Worm (Caenorhabditis elegans): ENCODE data around the gene srj-37.

ce11 chrV:638328-638727 lies at the start of gene srj-37:
- TF ChIP-seq tab-1 (GFP tag; IDR thresholded peaks at IDR 0.05) (no peak), ztf-23 (GFP tag; IDR thresholded peaks at IDR 0.05) (no peak), ztf-29 (GFP tag; IDR thresholded peaks at IDR 0.05) (no peak), ref-1 (GFP tag; conservative IDR thresholded peaks at IDR 0.05) (no peak), flt-1 (GFP tag; IDR thresholded peaks at IDR 0.05) (no peak), med-1 (GFP tag; optimal IDR thresholded peaks at IDR 0.05; ENCODE audit: insufficient read depth) (no peak), klf-2 (GFP tag; conservative IDR thresholded peaks at IDR 0.05) (no peak), cog-1 (tag; optimal IDR thresholded peaks at IDR 0.05) (no peak)

All from whole organism, midembryonic.